Worm (Caenorhabditis elegans) whole organism, L3 larva: ENCODE results near the gene F20B6.10.

Experiments
- egl-27 ChIP-seq: sonication (generic microtip); optimal IDR thresholded peaks from 4 replicates; lab custom pipeline; 2017; ENCODE audit warnings: missing biosample characterization, missing genetic modification reagents, missing genetic modification characterization
- elt-2 ChIP-seq: sonication (generic microtip); optimal IDR thresholded peaks from 2 replicates; lab custom pipeline; 2016; ENCODE audit warnings: missing genetic modification reagents, mild to moderate bottlenecking, missing genetic modification characterization, missing compliant biosample characterization
- fkh-2 ChIP-seq: fragments of 150-350 bp; optimal IDR thresholded peaks from 2 replicates; lab custom pipeline; 2014; ENCODE audit warnings: missing biosample characterization, missing genetic modification reagents, missing genetic modification characterization
- lin-39 ChIP-seq: fragments of 150-350 bp; optimal IDR thresholded peaks from 2 replicates; lab custom pipeline; 2018; ENCODE audit warnings: missing biosample characterization, missing genetic modification reagents, missing genetic modification characterization
- mdl-1 ChIP-seq: fragments of 150-350 bp; optimal IDR thresholded peaks from 2 replicates; lab custom pipeline; 2014; ENCODE audit warnings: missing biosample characterization, missing genetic modification characterization
- nhr-12 ChIP-seq: fragments of 150-350 bp; optimal IDR thresholded peaks from 2 replicates; lab custom pipeline; 2014; ENCODE audit warnings: missing biosample characterization, missing genetic modification characterization
- nhr-23 ChIP-seq: fragments of 150-350 bp; optimal IDR thresholded peaks from 2 replicates; lab custom pipeline; 2014; ENCODE audit warnings: missing biosample characterization, missing genetic modification reagents, missing genetic modification characterization
- nhr-237 ChIP-seq: fragments of 150-350 bp; optimal IDR thresholded peaks from 2 replicates; lab custom pipeline; 2014; ENCODE audit warnings: missing biosample characterization, missing genetic modification characterization
- nhr-28 ChIP-seq: fragments of 150-350 bp; optimal IDR thresholded peaks from 2 replicates; lab custom pipeline; 2014; ENCODE audit warnings: missing biosample characterization, missing genetic modification characterization
- skn-1 ChIP-seq: fragments of 150-350 bp; optimal IDR thresholded peaks from 2 replicates; lab custom pipeline; 2014; ENCODE audit warnings: missing biosample characterization, missing genetic modification characterization
- tbx-2 ChIP-seq: sonication (generic microtip); optimal IDR thresholded peaks from 2 replicates; lab custom pipeline; 2016; ENCODE audit warnings: mild to moderate bottlenecking, missing genetic modification characterization, missing compliant biosample characterization
- zag-1 ChIP-seq: fragments of 150-350 bp; optimal IDR thresholded peaks from 2 replicates; lab custom pipeline; 2014; ENCODE audit warnings: missing biosample characterization, missing genetic modification characterization

DNA sequence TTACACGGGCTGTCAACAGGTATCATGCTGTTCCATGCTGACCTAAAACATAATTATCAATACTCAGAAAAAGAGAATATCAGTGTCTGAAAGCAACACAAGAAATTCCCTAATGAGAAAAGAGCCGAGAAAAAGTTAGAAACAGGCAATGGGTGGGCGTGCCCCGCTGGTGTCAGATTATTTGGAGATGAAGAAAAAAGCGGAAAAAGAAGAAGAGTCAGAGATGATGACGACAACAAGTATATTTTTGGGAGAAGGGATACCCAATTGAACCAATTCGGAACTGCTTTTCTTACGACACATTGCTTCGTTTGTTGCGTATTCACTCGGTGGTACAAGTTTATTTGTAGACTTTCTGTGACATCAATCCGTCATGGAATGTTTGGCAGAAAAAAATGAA lies 20.6 kb downstream of the F20B6.10 start, which contains the start of gene F20B6.4:
- TF ChIP-seq nhr-12 (tag; lab: Kevin White, UChicago): no peak
- no peak for TF ChIP-seq egl-27
- no peak for TF ChIP-seq tbx-2 (tag; lab: Kevin White, UChicago)
- no peak for TF ChIP-seq nhr-28 (tag; lab: Kevin White, UChicago)
- TF ChIP-seq lin-39 (tag; lab: Kevin White, UChicago): no peak
- no peak for TF ChIP-seq skn-1 (tag; lab: Kevin White, UChicago)
- TF ChIP-seq elt-2 (tag; lab: Kevin White, UChicago): no peak
- no peak for TF ChIP-seq fkh-2 (tag; lab: Kevin White, UChicago)
- no peak for TF ChIP-seq zag-1
- no peak for TF ChIP-seq mdl-1 (tag; lab: Kevin White, UChicago)
- TF ChIP-seq nhr-237: no peak
- no peak for TF ChIP-seq nhr-23 (tag; lab: Kevin White, UChicago)
